Worm (Caenorhabditis elegans) whole organism, young adult: ENCODE data around the gene alh-8.

Experiments
- C06A6.2 ChIP-seq: fragments of 200-800 bp; sonication (Bioruptor generic); conservative IDR thresholded peaks from 2 replicates; pipeline ENCODE4 v1.3.6; 2022; ENCODE audit warnings: missing genetic modification characterization, missing compliant biosample characterization
- F10E7.11 ChIP-seq: sonication (generic microtip); optimal IDR thresholded peaks from 2 replicates; lab custom pipeline; 2017; ENCODE audit warnings: mild to moderate bottlenecking, missing genetic modification characterization, moderate library complexity, missing compliant biosample characterization
- F22D6.2 ChIP-seq: sonication (generic microtip); optimal IDR thresholded peaks from 2 replicates; lab custom pipeline; 2016; ENCODE audit warnings: mild to moderate bottlenecking, missing genetic modification characterization, missing compliant biosample characterization
- F23B12.7 ChIP-seq: sonication (generic microtip); optimal IDR thresholded peaks from 2 replicates; lab custom pipeline; 2017; ENCODE audit warnings: missing genetic modification characterization, mild to moderate bottlenecking, missing compliant biosample characterization, antibody characterized with exemption, moderate library complexity; ENCODE audit not compliant: insufficient read depth
- F49E8.2 ChIP-seq: sonication (generic microtip); optimal IDR thresholded peaks from 3 replicates; lab custom pipeline; 2017; ENCODE audit warnings: missing genetic modification characterization, mild to moderate bottlenecking, missing compliant biosample characterization, antibody characterized with exemption, moderate library complexity; ENCODE audit not compliant: insufficient read depth
- F57A8.1 ChIP-seq: fragments of 200-800 bp; sonication (Bioruptor generic); optimal IDR thresholded peaks from 2 replicates; lab custom pipeline; 2018; ENCODE audit warnings: mild to moderate bottlenecking, missing genetic modification characterization, moderate library complexity, missing compliant biosample characterization
- F57C9.4 ChIP-seq: sonication (generic microtip); optimal IDR thresholded peaks from 2 replicates; lab custom pipeline; 2017; ENCODE audit warnings: mild to moderate bottlenecking, missing genetic modification characterization, missing compliant biosample characterization
- Y56A3A.18 ChIP-seq: fragments of 200-800 bp; sonication (Bioruptor generic); IDR thresholded peaks from 2 replicates; pipeline ENCODE4 v1.3.6; 2022; ENCODE audit warnings: missing genetic modification reagents, missing genetic modification characterization, missing compliant biosample characterization
- Y67H2A.10 ChIP-seq: fragments of 200-800 bp; sonication (Bioruptor generic); conservative IDR thresholded peaks from 2 replicates; pipeline ENCODE4 v1.3.6; 2022; ENCODE audit warnings: missing genetic modification reagents, missing genetic modification characterization, missing compliant biosample characterization
- Y95B8A.8 ChIP-seq: fragments of 200-800 bp; sonication (Bioruptor generic); IDR thresholded peaks from 2 replicates; pipeline ENCODE4 v1.3.6; 2022; ENCODE audit warnings: missing genetic modification reagents, missing genetic modification characterization, missing compliant biosample characterization
- ama-1 ChIP-seq, 3 experiments: fragments of 150-350 bp in 1 of 3; sonication (generic microtip) in 2 of 3; optimal IDR thresholded peaks; 2 replicates each; lab custom pipeline; 2014 to 2018; ENCODE audit warnings: missing biosample characterization in 2 of 3, missing genetic modification characterization in 2 of 3, missing genetic modification reagents in 2 of 3
- aptf-3 ChIP-seq: fragments of 200-800 bp; sonication (Bioruptor generic); IDR thresholded peaks from 2 replicates; pipeline ENCODE4 v1.3.6; 2022; ENCODE audit warnings: missing genetic modification characterization, missing compliant biosample characterization
- attf-3 ChIP-seq: fragments of 200-800 bp; sonication (Bioruptor generic); conservative IDR thresholded peaks from 2 replicates; pipeline ENCODE4 v1.3.6; 2022; ENCODE audit warnings: missing genetic modification reagents, missing genetic modification characterization, missing compliant biosample characterization
- attf-6 ChIP-seq: fragments of 200-800 bp; sonication (Bioruptor generic); IDR thresholded peaks from 2 replicates; pipeline ENCODE4 v1.3.6; 2022; ENCODE audit warnings: missing genetic modification reagents, missing genetic modification characterization, missing compliant biosample characterization
- bed-2 ChIP-seq: fragments of 200-800 bp; sonication (Bioruptor generic); IDR thresholded peaks from 2 replicates; pipeline ENCODE4 v1.3.6; 2022; ENCODE audit warnings: missing genetic modification reagents, missing genetic modification characterization, missing compliant biosample characterization
- cebp-2 ChIP-seq: fragments of 200-800 bp; sonication (Bioruptor generic); IDR thresholded peaks from 2 replicates; pipeline ENCODE4 v1.3.6; 2022; ENCODE audit warnings: missing genetic modification characterization, missing compliant biosample characterization
- ceh-100 ChIP-seq: fragments of 200-800 bp; sonication (Bioruptor generic); IDR thresholded peaks from 2 replicates; pipeline ENCODE4 v1.3.6; 2022; ENCODE audit warnings: missing genetic modification reagents, missing genetic modification characterization, missing compliant biosample characterization
- ceh-79 ChIP-seq: sonication (generic microtip); optimal IDR thresholded peaks from 2 replicates; lab custom pipeline; 2017; ENCODE audit warnings: mild to moderate bottlenecking, missing genetic modification characterization, missing compliant biosample characterization
- chd-7 ChIP-seq: sonication (generic microtip); optimal IDR thresholded peaks from 2 replicates; lab custom pipeline; 2016; ENCODE audit warnings: mild to moderate bottlenecking, missing genetic modification characterization, moderate library complexity, missing compliant biosample characterization
- efl-1 ChIP-seq: fragments of 150-350 bp; optimal IDR thresholded peaks from 2 replicates; lab custom pipeline; 2014; ENCODE audit warnings: missing biosample characterization, missing genetic modification reagents, missing genetic modification characterization
- egl-18 ChIP-seq: fragments of 200-800 bp; sonication (Bioruptor generic); IDR thresholded peaks from 2 replicates; pipeline ENCODE4 v1.3.6; 2022; ENCODE audit warnings: missing genetic modification reagents, missing genetic modification characterization, missing compliant biosample characterization
- ets-4 ChIP-seq: fragments of 200-800 bp; sonication (Bioruptor generic); optimal IDR thresholded peaks from 2 replicates; lab custom pipeline; 2018; ENCODE audit warnings: mild to moderate bottlenecking, missing genetic modification characterization, missing compliant biosample characterization
- fkh-3 ChIP-seq: sonication (generic microtip); optimal IDR thresholded peaks from 2 replicates; lab custom pipeline; 2016; ENCODE audit warnings: mild to moderate bottlenecking, missing genetic modification characterization, missing compliant biosample characterization
- gei-17 ChIP-seq: fragments of 200-800 bp; sonication (Bioruptor generic); optimal IDR thresholded peaks from 2 replicates; lab custom pipeline; 2018; ENCODE audit warnings: mild to moderate bottlenecking, missing genetic modification characterization, missing compliant biosample characterization
- hlh-26 ChIP-seq: fragments of 200-800 bp; sonication (Bioruptor generic); conservative IDR thresholded peaks from 2 replicates; pipeline ENCODE4 v1.3.6; 2022; ENCODE audit warnings: missing genetic modification reagents, missing genetic modification characterization, missing compliant biosample characterization
- hmg-1.2 ChIP-seq: fragments of 200-800 bp; sonication (Bioruptor generic); IDR thresholded peaks from 2 replicates; pipeline ENCODE4 v1.3.6; 2022; ENCODE audit warnings: missing genetic modification reagents, missing genetic modification characterization, missing compliant biosample characterization
- lag-1 ChIP-seq: fragments of 200-800 bp; sonication (Bioruptor generic); IDR thresholded peaks from 2 replicates; pipeline ENCODE4 v1.3.6; 2022; ENCODE audit warnings: missing genetic modification reagents, missing genetic modification characterization, missing compliant biosample characterization
- lin-40 ChIP-seq: sonication (generic microtip); optimal IDR thresholded peaks from 2 replicates; lab custom pipeline; 2016; ENCODE audit warnings: missing genetic modification characterization, mild to moderate bottlenecking, missing compliant biosample characterization, missing genotype, missing genetic modification reagents
- lsl-1 ChIP-seq: fragments of 200-800 bp; sonication (Bioruptor generic); optimal IDR thresholded peaks from 2 replicates; lab custom pipeline; 2018; ENCODE audit warnings: mild to moderate bottlenecking, missing genetic modification characterization, moderate library complexity, missing compliant biosample characterization
- mcd-1 ChIP-seq: fragments of 200-800 bp; sonication (Bioruptor generic); IDR thresholded peaks from 2 replicates; pipeline ENCODE4 v1.3.6; 2022; ENCODE audit warnings: missing genetic modification reagents, missing genetic modification characterization, missing compliant biosample characterization
- mes-4 ChIP-seq: sonication (generic microtip); optimal IDR thresholded peaks from 2 replicates; lab custom pipeline; 2016; ENCODE audit warnings: missing genotype, missing genetic modification characterization, missing compliant biosample characterization
- nhr-120 ChIP-seq: fragments of 200-800 bp; sonication (Bioruptor generic); IDR thresholded peaks from 2 replicates; pipeline ENCODE4 v1.3.6; 2022; ENCODE audit warnings: missing genetic modification characterization, missing compliant biosample characterization
- nhr-90 ChIP-seq: sonication (generic microtip); optimal IDR thresholded peaks from 2 replicates; lab custom pipeline; 2016; ENCODE audit warnings: missing genotype, mild to moderate bottlenecking, missing genetic modification characterization, missing compliant biosample characterization
- pbrm-1 ChIP-seq: fragments of 200-800 bp; sonication (Bioruptor generic); IDR thresholded peaks from 2 replicates; pipeline ENCODE4 v1.3.6; 2022; ENCODE audit warnings: missing genetic modification reagents, missing genetic modification characterization, missing compliant biosample characterization
- rcor-1 ChIP-seq: fragments of 200-800 bp; sonication (Bioruptor generic); IDR thresholded peaks from 2 replicates; pipeline ENCODE4 v1.3.6; 2022; ENCODE audit warnings: missing genetic modification reagents, missing genetic modification characterization, missing compliant biosample characterization
- rec-8 ChIP-seq, 2 experiments: sonication (generic microtip); optimal IDR thresholded peaks; 2 replicates each; lab custom pipeline; 2016; ENCODE audit warnings: mild to moderate bottlenecking in 2 of 2, missing genetic modification characterization in 2 of 2, missing genetic modification reagents in 2 of 2, missing genotype in 2 of 2, missing biosample characterization in 1 of 2, missing compliant biosample characterization in 1 of 2, moderate library complexity in 1 of 2
- rpc-1 ChIP-seq, 2 experiments: fragments of 150-350 bp in 1 of 2; sonication (generic microtip) in 1 of 2; optimal IDR thresholded peaks; 2 replicates each; lab custom pipeline; 2014 to 2018; ENCODE audit warnings: missing biosample characterization in 1 of 2, missing genetic modification characterization in 1 of 2, missing genetic modification reagents in 1 of 2, missing genotype in 1 of 2
- sdz-38 ChIP-seq: sonication (generic microtip); optimal IDR thresholded peaks from 2 replicates; lab custom pipeline; 2016; ENCODE audit warnings: missing genotype, missing genetic modification characterization, missing compliant biosample characterization
- snpc-1.1 ChIP-seq: sonication (generic microtip); optimal IDR thresholded peaks from 2 replicates; lab custom pipeline; 2017; ENCODE audit warnings: missing genetic modification characterization, mild to moderate bottlenecking, missing compliant biosample characterization, antibody characterized with exemption, moderate library complexity, missing genotype, missing genetic modification reagents; ENCODE audit not compliant: insufficient read depth
- snpc-1.3 ChIP-seq: sonication (generic microtip); optimal IDR thresholded peaks from 2 replicates; lab custom pipeline; 2017; ENCODE audit warnings: missing genetic modification characterization, mild to moderate bottlenecking, missing compliant biosample characterization, antibody characterized with exemption, moderate library complexity, missing genotype, missing genetic modification reagents; ENCODE audit not compliant: insufficient read depth
- snpc-3.4 ChIP-seq: sonication (generic microtip); optimal IDR thresholded peaks from 2 replicates; lab custom pipeline; 2017; ENCODE audit warnings: missing genetic modification characterization, mild to moderate bottlenecking, missing compliant biosample characterization, antibody characterized with exemption, moderate library complexity, missing genotype, missing genetic modification reagents
- somi-1 ChIP-seq: fragments of 200-800 bp; sonication (Bioruptor generic); optimal IDR thresholded peaks from 2 replicates; lab custom pipeline; 2018; ENCODE audit warnings: mild to moderate bottlenecking, missing genetic modification characterization, missing compliant biosample characterization
- tbp1 ChIP-seq: fragments of 200-800 bp; sonication (Bioruptor generic); optimal IDR thresholded peaks from 2 replicates; lab custom pipeline; 2018; ENCODE audit warnings: mild to moderate bottlenecking, missing genetic modification characterization, missing compliant biosample characterization
- unc-130 ChIP-seq: sonication (generic microtip); optimal IDR thresholded peaks from 2 replicates; lab custom pipeline; 2016; ENCODE audit warnings: missing genetic modification reagents, missing genetic modification characterization, missing compliant biosample characterization
- zim-3 ChIP-seq: sonication (generic microtip); optimal IDR thresholded peaks from 2 replicates; lab custom pipeline; 2017; ENCODE audit warnings: mild to moderate bottlenecking, missing genetic modification characterization, moderate library complexity, missing compliant biosample characterization
- ztf-18 ChIP-seq: sonication (generic microtip); optimal IDR thresholded peaks from 2 replicates; lab custom pipeline; 2016; ENCODE audit warnings: missing genotype, mild to moderate bottlenecking, missing genetic modification characterization, missing compliant biosample characterization
- ztf-25 ChIP-seq: fragments of 200-800 bp; sonication (Bioruptor generic); IDR thresholded peaks from 2 replicates; pipeline ENCODE4 v1.3.6; 2022; ENCODE audit warnings: missing genetic modification reagents, missing genetic modification characterization, missing compliant biosample characterization

Gene alh-8

DNA sequence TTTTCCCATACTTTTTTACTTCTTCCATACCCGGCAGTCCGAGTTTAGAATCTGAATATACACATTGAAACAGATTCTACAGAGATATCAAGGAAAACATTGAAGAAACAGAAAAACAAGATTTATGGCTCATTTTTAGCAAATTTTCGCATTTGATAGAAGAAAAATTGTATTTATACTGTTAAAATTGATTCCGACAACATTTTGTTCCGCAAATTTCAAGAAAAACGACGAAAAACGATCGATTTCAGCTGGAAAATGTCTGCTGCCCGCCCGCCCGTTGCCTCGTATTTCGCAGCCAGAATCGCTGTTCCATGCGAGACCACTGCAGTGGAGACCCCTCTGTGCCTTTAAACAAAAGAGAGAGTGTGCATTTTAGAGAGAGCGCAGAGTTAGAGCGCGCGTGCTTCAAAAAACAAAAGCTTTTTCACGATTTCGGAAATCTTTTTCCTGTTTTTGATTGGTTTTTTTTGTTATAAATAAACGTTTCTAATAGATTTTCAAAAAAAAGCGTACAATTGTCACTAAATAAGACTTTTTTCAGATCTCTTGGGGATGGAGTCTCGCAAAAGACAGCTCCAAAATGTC is 49.1 kb downstream of the alh-8 start, which contains the start of the genes patr-1 and dna-2 (continued):
- TF ChIP-seq zim-3 (tag; lab: Kevin White, UChicago) = no peak
- no peak for TF ChIP-seq F57A8.1
- no peak for TF ChIP-seq chd-7
- TF ChIP-seq cebp-2 = no peak
- TF ChIP-seq snpc-1.1 (tag; lab: Kevin White, UChicago) = peak; percentile 29
- TF ChIP-seq mes-4 (tag; lab: Kevin White, UChicago) = no peak
- no peak for TF ChIP-seq attf-6
- TF ChIP-seq lsl-1 = peak; percentile 65
- peak; percentile 12 for TF ChIP-seq snpc-3.4 (tag; lab: Kevin White, UChicago)
- TF ChIP-seq Y67H2A.10 = no peak
- no peak for TF ChIP-seq C06A6.2 (GFP tag; lab: Robert Waterston, UW)
- TF ChIP-seq tbp1 = peak; percentile 1
- no peak for TF ChIP-seq snpc-1.3 (tag; lab: Kevin White, UChicago)
- TF ChIP-seq sdz-38 (tag; lab: Kevin White, UChicago) = no peak
- no peak for TF ChIP-seq lag-1 (GFP tag; lab: Robert Waterston, UW)
- peak; percentile 63 for TF ChIP-seq F23B12.7
- TF ChIP-seq efl-1 = peak; percentile 59
- TF ChIP-seq pbrm-1 (GFP tag; lab: Robert Waterston, UW) = no peak
- TF ChIP-seq rec-8 (tag; optimal IDR thresholded peaks at IDR 0.05; lab: Kevin White, UChicago) = no peak
- TF ChIP-seq F22D6.2 = no peak
- TF ChIP-seq ztf-18 (tag; lab: Kevin White, UChicago) = peak; percentile 16
- no peak for TF ChIP-seq somi-1 (GFP tag; lab: Kevin White, UChicago)
- no peak for TF ChIP-seq Y95B8A.8 (GFP tag; lab: Robert Waterston, UW)
- TF ChIP-seq attf-3 (GFP tag; lab: Robert Waterston, UW) = no peak
- TF ChIP-seq ama-1 (optimal IDR thresholded peaks at IDR 0.05; lab: Kevin White, UChicago) = no peak
- no peak for TF ChIP-seq ama-1 (GFP tag; optimal IDR thresholded peaks at IDR 0.05; lab: Kevin White, UChicago)
- no peak for TF ChIP-seq bed-2 (GFP tag; lab: Robert Waterston, UW)
- no peak for TF ChIP-seq aptf-3 (GFP tag; lab: Robert Waterston, UW)
- no peak for TF ChIP-seq nhr-120
- no peak for TF ChIP-seq ets-4
- TF ChIP-seq nhr-90 (tag; lab: Kevin White, UChicago) = no peak
- TF ChIP-seq ceh-100 (GFP tag; lab: Robert Waterston, UW) = no peak
- no peak for TF ChIP-seq ceh-79 (tag; lab: Kevin White, UChicago)
- TF ChIP-seq lin-40 = no peak
- no peak for TF ChIP-seq unc-130 (GFP tag; lab: Kevin White, UChicago)
- no peak for TF ChIP-seq F57C9.4
- no peak for TF ChIP-seq F49E8.2 (tag; lab: Kevin White, UChicago)
- TF ChIP-seq egl-18 (GFP tag; lab: Robert Waterston, UW) = no peak
- no peak for TF ChIP-seq ztf-25 (GFP tag; lab: Robert Waterston, UW)
- no peak for TF ChIP-seq hlh-26
- TF ChIP-seq rcor-1 (GFP tag; lab: Robert Waterston, UW) = no peak
- peak; percentile 61 for TF ChIP-seq mcd-1 (GFP tag; lab: Robert Waterston, UW)
- TF ChIP-seq fkh-3 (tag; lab: Kevin White, UChicago) = no peak
- TF ChIP-seq gei-17 (GFP tag; lab: Kevin White, UChicago) = no peak
- no peak for TF ChIP-seq Y56A3A.18 (GFP tag; lab: Robert Waterston, UW)
- TF ChIP-seq hmg-1.2 (GFP tag; lab: Robert Waterston, UW) = peak; percentile 95
- no peak for TF ChIP-seq rpc-1 (optimal IDR thresholded peaks at IDR 0.05; lab: Kevin White, UChicago)
- no peak for TF ChIP-seq rpc-1 (tag; optimal IDR thresholded peaks at IDR 0.05; lab: Kevin White, UChicago)
- TF ChIP-seq F10E7.11 (tag; lab: Kevin White, UChicago) = no peak
